Worm (Caenorhabditis elegans): ENCODE measurements around the gene adt-1.

The adt-1 gene

ce11 chrX:12631446-12631845, 47.2 kb upstream of the adt-1 start:
- TF ChIP-seq mdl-1 (tag; optimal IDR thresholded peaks at IDR 0.05), result no peak
- TF ChIP-seq C34F6.9 (tag; optimal IDR thresholded peaks at IDR 0.05), result peak; percentile 9
- TF ChIP-seq zag-1 (tag; optimal IDR thresholded peaks at IDR 0.05), result no peak
- TF ChIP-seq nhr-6 (tag; optimal IDR thresholded peaks at IDR 0.05), result no peak
- TF ChIP-seq gmeb-1 (tag; optimal IDR thresholded peaks at IDR 0.05), result no peak
- TF ChIP-seq F13H6.1 (tag; optimal IDR thresholded peaks at IDR 0.05), result peak; percentile 9
- TF ChIP-seq Y55F3AM.14 (GFP tag; optimal IDR thresholded peaks at IDR 0.05), result no peak
- TF ChIP-seq elt-3 (tag; optimal IDR thresholded peaks at IDR 0.05), result no peak

ce11 chrX:12632657-12633056, 46.0 kb upstream of the adt-1 start:
- no peak for TF ChIP-seq F13H6.1 (tag; optimal IDR thresholded peaks at IDR 0.05)
- no peak for TF ChIP-seq blmp-1 (tag; optimal IDR thresholded peaks at IDR 0.05; ENCODE audit: insufficient read depth)
- TF ChIP-seq elt-3 (tag; optimal IDR thresholded peaks at IDR 0.05), result no peak
- no peak for TF ChIP-seq C34F6.9 (tag; optimal IDR thresholded peaks at IDR 0.05)
- no peak for TF ChIP-seq nhr-12 (tag; optimal IDR thresholded peaks at IDR 0.05)
- TF ChIP-seq skn-1 (tag; optimal IDR thresholded peaks at IDR 0.05), result no peak

ce11 chrX:12633862-12634404, 44.7 kb upstream of the adt-1 start, which contains the start of gene ivns-1:
TSS of gene ivns-1 (minus strand) at chrX:12634354.
- TF ChIP-seq peb-1 (tag; optimal IDR thresholded peaks at IDR 0.05) (no peak), fos-1 (tag; optimal IDR thresholded peaks at IDR 0.05) (peak; percentile 35)

- no peak for TF ChIP-seq Y55F3AM.14 (GFP tag; optimal IDR thresholded peaks at IDR 0.05)
- peak; percentile 52 for TF ChIP-seq nhr-25 (tag; optimal IDR thresholded peaks at IDR 0.05)
- no peak for TF ChIP-seq lin-39 (tag; optimal IDR thresholded peaks at IDR 0.05)
- no peak for TF ChIP-seq nhr-77 (tag; optimal IDR thresholded peaks at IDR 0.05)
- TF ChIP-seq ceh-82 (tag; optimal IDR thresholded peaks at IDR 0.05), result no peak
- peak; percentile 8 for TF ChIP-seq lin-13 (GFP tag; optimal IDR thresholded peaks at IDR 0.05)
- TF ChIP-seq sma-3 (GFP tag; optimal IDR thresholded peaks at IDR 0.05), result peak; percentile 49
- peak; percentile 54 for TF ChIP-seq C34F6.9 (tag; optimal IDR thresholded peaks at IDR 0.05)
- TF ChIP-seq sma-9 (GFP tag; optimal IDR thresholded peaks at IDR 0.05), result peak; percentile 59
- no peak for TF ChIP-seq sma-9 (tag; optimal IDR thresholded peaks at IDR 0.05)
- TF ChIP-seq elt-3 (tag; optimal IDR thresholded peaks at IDR 0.05), result no peak
- no peak for TF ChIP-seq egl-27 (tag; optimal IDR thresholded peaks at IDR 0.05)
- peak; percentile 40 for TF ChIP-seq nhr-6 (tag; optimal IDR thresholded peaks at IDR 0.05)
- TF ChIP-seq lsy-2 (tag; optimal IDR thresholded peaks at IDR 0.05), result peak in 1 of 2 experiments; percentile 63
- no peak for TF ChIP-seq unc-62 (GFP tag; optimal IDR thresholded peaks at IDR 0.05)
- TF ChIP-seq unc-55 (GFP tag; optimal IDR thresholded peaks at IDR 0.05), result peak; percentile 72
- TF ChIP-seq nhr-10 (tag; optimal IDR thresholded peaks at IDR 0.05), result no peak
- peak; percentile 81 for TF ChIP-seq nhr-129 (tag; optimal IDR thresholded peaks at IDR 0.05)
- peak; percentile 6 for TF ChIP-seq blmp-1 (tag; optimal IDR thresholded peaks at IDR 0.05; ENCODE audit: insufficient read depth)
- peak; percentile 67 for TF ChIP-seq gmeb-1 (tag; optimal IDR thresholded peaks at IDR 0.05)
- peak; percentile 79 for TF ChIP-seq crh-2 (tag; optimal IDR thresholded peaks at IDR 0.05)
- peak; percentile 34 for TF ChIP-seq F13H6.1 (tag; optimal IDR thresholded peaks at IDR 0.05)
- TF ChIP-seq fos-1 (tag; optimal IDR thresholded peaks at IDR 0.05), result peak; percentile 73
Measured at ce11 chrX:12635010-12635409, 43.6 kb upstream of the adt-1 start.

ce11 chrX:12636242-12636641, 42.4 kb upstream of the adt-1 start:
- TF ChIP-seq sma-9 (GFP tag; optimal IDR thresholded peaks at IDR 0.05), result no peak
- TF ChIP-seq sma-9 (tag; optimal IDR thresholded peaks at IDR 0.05), result no peak
- no peak for TF ChIP-seq elt-1 (tag; optimal IDR thresholded peaks at IDR 0.05)
- no peak for TF ChIP-seq mab-5 (tag; optimal IDR thresholded peaks at IDR 0.05)
- TF ChIP-seq nhr-129 (tag; optimal IDR thresholded peaks at IDR 0.05), result no peak
- no peak for TF ChIP-seq ztf-4 (tag; optimal IDR thresholded peaks at IDR 0.05)
- TF ChIP-seq aly-2 (tag; optimal IDR thresholded peaks at IDR 0.05), result no peak
- TF ChIP-seq lsy-2 (tag; optimal IDR thresholded peaks at IDR 0.05), result no peak
- TF ChIP-seq unc-39 (tag; optimal IDR thresholded peaks at IDR 0.05), result no peak
- no peak for TF ChIP-seq F13H6.1 (tag; optimal IDR thresholded peaks at IDR 0.05)
- TF ChIP-seq sem-4 (tag; optimal IDR thresholded peaks at IDR 0.05), result no peak
- no peak for TF ChIP-seq fos-1 (tag; optimal IDR thresholded peaks at IDR 0.05)
- TF ChIP-seq nhr-10 (tag; optimal IDR thresholded peaks at IDR 0.05), result no peak
- no peak for TF ChIP-seq nhr-11 (tag; optimal IDR thresholded peaks at IDR 0.05)
- no peak for TF ChIP-seq C34F6.9 (tag; optimal IDR thresholded peaks at IDR 0.05)
- no peak for TF ChIP-seq crh-2 (tag; optimal IDR thresholded peaks at IDR 0.05)
